Worm (Caenorhabditis elegans) whole organism, midembryonic: ENCODE data around the gene srg-15.

Source experiments
- T22C8.4 ChIP-seq: fragments of 200-800 bp; sonication (Bioruptor generic); IDR thresholded peaks from 2 replicates; pipeline ENCODE4 v1.3.6; 2022; ENCODE audit warnings: missing genetic modification characterization, missing compliant biosample characterization
- tab-1 ChIP-seq: fragments of 200-800 bp; sonication (Bioruptor generic); IDR thresholded peaks from 2 replicates; pipeline ENCODE4 v1.3.6; 2022; ENCODE audit warnings: missing genetic modification characterization, missing compliant biosample characterization

DNA sequence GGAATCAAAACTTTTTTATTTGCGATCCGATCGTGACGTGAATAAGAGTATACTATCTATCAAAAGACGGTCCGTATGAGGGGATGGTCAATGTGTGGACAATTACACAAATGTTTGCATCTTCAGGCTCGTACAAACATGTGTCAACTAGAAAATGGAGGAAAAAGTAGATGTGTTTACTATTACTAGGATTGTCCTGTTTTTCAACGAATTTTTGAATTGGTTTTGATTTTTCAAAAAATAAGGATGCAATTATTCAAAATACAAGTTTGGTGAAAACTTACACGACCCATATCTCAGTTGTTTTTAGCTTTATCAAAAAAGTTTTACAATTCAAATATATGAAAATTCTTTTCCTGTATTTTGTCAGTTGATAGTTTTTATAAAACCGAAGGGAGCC, 45.1 kb upstream of the srg-15 start, which contains the start of gene K08F8.7:
- TF ChIP-seq tab-1 (GFP tag; lab: Robert Waterston, UW) (no peak), T22C8.4 (no peak)
